Fruit fly (Drosophila melanogaster) whole organism, embryonic: ENCODE measurements around the gene miple2.

Experiments used
- Adf1 ChIP-seq: fragments of 200-800 bp; sonication (Bioruptor generic); IDR thresholded peaks from 2 replicates; pipeline ENCODE4 v1.3.6; 2022; ENCODE audit warnings: missing biosample characterization, missing genetic modification characterization
- CG11085 ChIP-seq: fragments of 200-800 bp; sonication (Bioruptor generic); IDR thresholded peaks from 2 replicates; pipeline ENCODE4 v1.3.6; 2022; ENCODE audit warnings: missing biosample characterization, missing genetic modification characterization
- CG11560 ChIP-seq: fragments of 200-800 bp; sonication (Bioruptor generic); IDR thresholded peaks from 3 replicates; pipeline ENCODE4 v1.3.6; 2022; ENCODE audit warnings: missing biosample characterization, missing genetic modification characterization
- CG13123 ChIP-seq: fragments of 200-800 bp; sonication (Bioruptor generic); optimal IDR thresholded peaks from 2 replicates; lab custom pipeline; 2016; ENCODE audit warnings: missing biosample characterization, missing genetic modification characterization
- CG13424 ChIP-seq: fragments of 200-800 bp; sonication (Bioruptor generic); optimal IDR thresholded peaks from 2 replicates; lab custom pipeline; 2019; ENCODE audit warnings: missing biosample characterization, mild to moderate bottlenecking, missing genetic modification characterization, moderate library complexity
- CG16779 ChIP-seq: fragments of 200-800 bp; sonication (Bioruptor generic); IDR thresholded peaks from 2 replicates; pipeline ENCODE4 v1.3.6; 2022; ENCODE audit warnings: missing biosample characterization, missing genetic modification characterization
- CG16815 ChIP-seq: fragments of 200-800 bp; sonication (Bioruptor generic); optimal IDR thresholded peaks from 3 replicates; lab custom pipeline; 2017; ENCODE audit warnings: missing biosample characterization, mild to moderate bottlenecking, missing genetic modification characterization
- CG17912 ChIP-seq: fragments of 200-800 bp; sonication (Bioruptor generic); optimal IDR thresholded peaks from 2 replicates; lab custom pipeline; 2018; ENCODE audit warnings: missing biosample characterization, mild to moderate bottlenecking, missing genetic modification characterization
- CG3281 ChIP-seq: fragments of 200-800 bp; sonication (Bioruptor generic); optimal IDR thresholded peaks from 3 replicates; lab custom pipeline; 2017; ENCODE audit warnings: missing biosample characterization, mild to moderate bottlenecking, missing genetic modification characterization
- CG4617 ChIP-seq: fragments of 200-800 bp; sonication (Bioruptor generic); optimal IDR thresholded peaks from 3 replicates; lab custom pipeline; 2016; ENCODE audit warnings: missing biosample characterization, missing genetic modification characterization, borderline replicate concordance
- CG4854 ChIP-seq: fragments of 200-800 bp; sonication (Bioruptor generic); optimal IDR thresholded peaks from 2 replicates; lab custom pipeline; 2016; ENCODE audit warnings: missing biosample characterization, missing genetic modification characterization, inconsistent platforms
- CG5180 ChIP-seq: fragments of 200-800 bp; sonication (Bioruptor generic); optimal IDR thresholded peaks from 3 replicates; lab custom pipeline; 2017; ENCODE audit warnings: missing biosample characterization, missing genetic modification characterization, mild to moderate bottlenecking, moderate library complexity, missing genetic modification reagents
- CG6689 ChIP-seq: fragments of 200-800 bp; sonication (Bioruptor generic); IDR thresholded peaks from 2 replicates; pipeline ENCODE4 v1.3.6; 2022; ENCODE audit warnings: missing biosample characterization, missing genetic modification characterization
- CG8281 ChIP-seq: fragments of 200-800 bp; sonication (Bioruptor generic); optimal IDR thresholded peaks from 2 replicates; lab custom pipeline; 2018; ENCODE audit warnings: missing biosample characterization, mild to moderate bottlenecking, missing genetic modification characterization, moderate library complexity
- CG8290 ChIP-seq, 3 experiments: fragments of 200-800 bp; sonication (Bioruptor generic); optimal IDR thresholded peaks; 2 replicates each; lab custom pipeline; 2016 to 2019; ENCODE audit warnings: missing biosample characterization in 3 of 3, missing genetic modification characterization in 3 of 3, mild to moderate bottlenecking in 2 of 3, moderate library complexity in 1 of 3
- CG8388 ChIP-seq: fragments of 200-800 bp; sonication (Bioruptor generic); optimal IDR thresholded peaks from 2 replicates; lab custom pipeline; 2019; ENCODE audit warnings: missing biosample characterization, mild to moderate bottlenecking, missing genetic modification characterization, moderate library complexity
- CG9215 ChIP-seq: fragments of 200-800 bp; sonication (Bioruptor generic); IDR thresholded peaks from 2 replicates; pipeline ENCODE4 v1.3.6; 2022; ENCODE audit warnings: missing biosample characterization, missing genetic modification characterization
- CTCF ChIP-seq: fragments of 200-800 bp; sonication (Bioruptor generic); optimal IDR thresholded peaks from 2 replicates; lab custom pipeline; 2017; ENCODE audit warnings: missing biosample characterization, mild to moderate bottlenecking, missing genetic modification characterization, moderate library complexity
- CrebB ChIP-seq: fragments of 200-800 bp; sonication (Bioruptor generic); optimal IDR thresholded peaks from 3 replicates; lab custom pipeline; 2018; ENCODE audit warnings: missing biosample characterization, mild to moderate bottlenecking, missing genetic modification characterization
- Dbx ChIP-seq: fragments of 200-800 bp; sonication (Bioruptor generic); IDR thresholded peaks from 3 replicates; pipeline ENCODE4 v1.3.6; 2022; ENCODE audit warnings: missing biosample characterization, missing genetic modification characterization
- Gug ChIP-seq: fragments of 200-800 bp; sonication (Bioruptor generic); IDR thresholded peaks from 4 replicates; pipeline ENCODE4 v1.3.6; 2022; ENCODE audit warnings: missing biosample characterization, missing genetic modification characterization
- HLH4C ChIP-seq: fragments of 200-800 bp; sonication (Bioruptor generic); IDR thresholded peaks from 3 replicates; pipeline ENCODE4 v1.3.6; 2022; ENCODE audit warnings: missing biosample characterization, missing genetic modification characterization; ENCODE audit not compliant: partially characterized antibody
- Mad ChIP-seq: fragments of 200-800 bp; sonication (Bioruptor generic); optimal IDR thresholded peaks from 2 replicates; lab custom pipeline; 2016; ENCODE audit warnings: missing biosample characterization, missing genetic modification characterization
- Max ChIP-seq: fragments of 200-800 bp; sonication (Bioruptor generic); optimal IDR thresholded peaks from 2 replicates; lab custom pipeline; 2016; ENCODE audit warnings: missing biosample characterization, mild to moderate bottlenecking, missing genetic modification characterization
- NC2β ChIP-seq: fragments of 200-800 bp; sonication (Bioruptor generic); optimal IDR thresholded peaks from 2 replicates; lab custom pipeline; 2016; ENCODE audit warnings: missing biosample characterization, missing genetic modification characterization
- Nf-YC ChIP-seq: fragments of 200-800 bp; optimal IDR thresholded peaks from 3 replicates; lab custom pipeline; 2019; ENCODE audit warnings: missing biosample characterization, mild to moderate bottlenecking, missing genetic modification characterization, moderate library complexity
- Optix ChIP-seq: fragments of 200-800 bp; sonication (Bioruptor generic); IDR thresholded peaks from 3 replicates; pipeline ENCODE4 v1.3.6; 2022; ENCODE audit warnings: missing biosample characterization, missing genetic modification characterization
- Six4 ChIP-seq: fragments of 200-800 bp; sonication (Bioruptor generic); optimal IDR thresholded peaks from 2 replicates; lab custom pipeline; 2016; ENCODE audit warnings: missing biosample characterization, missing genetic modification characterization
- Usf ChIP-seq: fragments of 200-800 bp; sonication (Bioruptor generic); optimal IDR thresholded peaks from 2 replicates; lab custom pipeline; 2017; ENCODE audit warnings: missing genotype, missing biosample characterization, missing genetic modification characterization
- chinmo ChIP-seq: fragments of 200-800 bp; sonication (Bioruptor generic); IDR thresholded peaks from 4 replicates; pipeline ENCODE4 v1.3.6; 2022; ENCODE audit warnings: missing biosample characterization, missing genetic modification characterization; ENCODE audit not compliant: partially characterized antibody
- dpn ChIP-seq, 2 experiments: fragments of 200-800 bp; sonication (Bioruptor generic); optimal IDR thresholded peaks; 3 replicates each; lab custom pipeline; 2016; ENCODE audit warnings: missing biosample characterization in 2 of 2, missing genetic modification characterization in 2 of 2
- emc ChIP-seq: fragments of 200-800 bp; sonication (Bioruptor generic); optimal IDR thresholded peaks from 2 replicates; lab custom pipeline; 2016; ENCODE audit warnings: missing biosample characterization, missing genetic modification characterization
- ems ChIP-seq: fragments of 200-800 bp; sonication (Bioruptor generic); optimal IDR thresholded peaks from 3 replicates; lab custom pipeline; 2016; ENCODE audit warnings: missing biosample characterization, missing genetic modification characterization
- hbn ChIP-seq: fragments of 200-800 bp; sonication (Bioruptor generic); IDR thresholded peaks from 2 replicates; pipeline ENCODE4 v1.3.6; 2022; ENCODE audit warnings: missing biosample characterization, missing genetic modification characterization; ENCODE audit not compliant: partially characterized antibody
- hkb ChIP-seq, 2 experiments: fragments of 200-800 bp in 1 of 2; fragments of >200 bp in 1 of 2; sonication (Bioruptor generic) in 1 of 2; IDR thresholded peaks in 1 of 2; optimal IDR thresholded peaks in 1 of 2; 2 replicates each; pipeline versions ENCODE4 v1.3.6 to Lab custom; 2017 to 2022; ENCODE audit warnings: missing biosample characterization in 1 of 2, missing genetic modification characterization in 1 of 2
- lmd ChIP-seq: fragments of 200-800 bp; sonication (Bioruptor generic); IDR thresholded peaks from 2 replicates; pipeline ENCODE4 v1.3.6; 2022; ENCODE audit warnings: missing biosample characterization, missing genetic modification characterization
- lov ChIP-seq, 2 experiments: fragments of 200-800 bp in 1 of 2; fragments of >200 bp in 1 of 2; sonication (Bioruptor generic) in 1 of 2; IDR thresholded peaks in 1 of 2; optimal IDR thresholded peaks in 1 of 2; 2 replicates in 1 of 2; 3 replicates in 1 of 2; pipeline versions ENCODE4 v1.3.6 to Lab custom; 2017 to 2022; ENCODE audit warnings: missing biosample characterization in 1 of 2, missing genetic modification characterization in 1 of 2
- mam ChIP-seq: fragments of 200-800 bp; sonication (Bioruptor generic); optimal IDR thresholded peaks from 3 replicates; lab custom pipeline; 2016; ENCODE audit warnings: missing biosample characterization, missing genetic modification characterization
- nerfin-1 ChIP-seq: fragments of 200-800 bp; sonication (Bioruptor generic); optimal IDR thresholded peaks from 3 replicates; lab custom pipeline; 2019; ENCODE audit warnings: missing biosample characterization, mild to moderate bottlenecking, missing genetic modification characterization, moderate library complexity
- nmo ChIP-seq: fragments of 200-800 bp; sonication (Bioruptor generic); optimal IDR thresholded peaks from 2 replicates; lab custom pipeline; 2018; ENCODE audit warnings: missing biosample characterization, mild to moderate bottlenecking, missing genetic modification characterization, moderate library complexity
- org-1 ChIP-seq: fragments of 200-800 bp; sonication (Bioruptor generic); optimal IDR thresholded peaks from 2 replicates; lab custom pipeline; 2017; ENCODE audit warnings: missing biosample characterization, missing genetic modification characterization
- pan ChIP-seq, 4 experiments: fragments of >200 bp in 3 of 4; fragments of 200-800 bp in 1 of 4; sonication (Bioruptor generic) in 1 of 4; optimal IDR thresholded peaks in 3 of 4; IDR thresholded peaks in 1 of 4; 2 replicates each; pipeline versions ENCODE4 v1.3.6 to Lab custom; 2017 to 2022; ENCODE audit warnings: missing biosample characterization in 2 of 4, missing genetic modification characterization in 2 of 4, mixed read lengths in 1 of 4
- pb ChIP-seq: fragments of 200-800 bp; sonication (Bioruptor generic); optimal IDR thresholded peaks from 3 replicates; lab custom pipeline; 2016; ENCODE audit warnings: missing biosample characterization, missing genetic modification characterization
- ro ChIP-seq: fragments of 200-800 bp; sonication (Bioruptor generic); IDR thresholded peaks from 2 replicates; pipeline ENCODE4 v1.3.6; 2022; ENCODE audit warnings: missing biosample characterization, missing genetic modification characterization
- sr ChIP-seq: fragments of 200-800 bp; sonication (Bioruptor generic); IDR thresholded peaks from 3 replicates; pipeline ENCODE4 v1.3.6; 2022; ENCODE audit warnings: missing biosample characterization, missing genetic modification characterization
- tin ChIP-seq: fragments of 200-800 bp; sonication (Bioruptor generic); optimal IDR thresholded peaks from 3 replicates; lab custom pipeline; 2016; ENCODE audit warnings: missing biosample characterization, missing genetic modification characterization
- z ChIP-seq: fragments of 200-800 bp; sonication (Bioruptor generic); IDR thresholded peaks from 3 replicates; pipeline ENCODE4 v1.3.6; 2022; ENCODE audit warnings: missing biosample characterization, missing genetic modification characterization

The miple2 gene

DNA sequence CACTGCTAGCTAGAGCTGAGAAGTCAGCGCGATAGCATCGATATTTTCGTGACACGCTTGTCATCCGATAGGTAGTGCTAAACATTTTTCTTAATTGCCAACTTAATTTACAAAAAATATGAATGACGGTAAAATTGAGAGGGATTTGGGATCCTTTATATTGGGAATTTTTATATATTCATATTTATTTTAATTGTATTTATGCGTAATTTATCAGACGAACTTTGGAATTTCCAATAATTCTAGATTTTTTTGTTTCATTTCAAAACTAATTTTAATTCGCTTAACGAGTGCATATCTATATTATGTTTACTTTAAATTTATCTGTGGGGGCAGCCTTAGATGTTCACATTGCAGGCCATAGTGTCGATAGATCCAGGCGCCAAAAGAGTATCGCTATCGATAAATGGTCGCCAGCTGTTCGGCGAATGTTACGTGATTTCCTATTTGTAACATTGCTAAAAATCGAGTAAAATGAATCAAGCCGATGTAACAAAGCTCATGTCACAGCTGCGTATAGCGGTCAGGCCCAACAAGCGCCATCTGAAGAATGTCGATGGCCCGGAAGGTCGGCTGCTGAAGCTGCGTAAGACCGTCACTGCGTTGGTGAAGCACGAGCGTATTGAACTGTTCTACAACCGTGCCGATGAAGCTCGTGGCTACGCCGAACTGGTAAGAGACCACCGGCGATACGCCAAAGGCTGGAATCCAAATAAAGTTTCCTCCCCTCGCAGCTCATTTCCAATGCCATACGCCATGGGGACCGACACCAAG is 6.4 kb upstream of the miple2 start, which contains the start of the genes Tudor-SN and mRpL17 (continued):
- peak; percentile 71 for TF ChIP-seq Dbx (GFP tag; lab: Robert Waterston, UW)
- TF ChIP-seq CTCF (GFP tag; lab: Kevin White, UChicago), result peak; percentile 6
- TF ChIP-seq CG8281 (tag; lab: Kevin White, UChicago), result no peak
- 0 out of 2 replicates have a peak, but pooled peaks have one; percentile 33 for TF ChIP-seq CG16779 (GFP tag; lab: Robert Waterston, UW)
- no peak for TF ChIP-seq lov (optimal IDR thresholded peaks at IDR 0.05; lab: Kevin White, UChicago)
- no peak for TF ChIP-seq lov (GFP tag; IDR thresholded peaks at IDR 0.05; lab: Robert Waterston, UW)
- peak; percentile 37 for TF ChIP-seq Six4 (GFP tag; lab: Kevin White, UChicago)
- no peak for TF ChIP-seq org-1 (GFP tag; lab: Kevin White, UChicago)
- no peak for TF ChIP-seq emc (GFP tag; lab: Kevin White, UChicago)
- TF ChIP-seq CG4854 (GFP tag; lab: Kevin White, UChicago), result peak; percentile 12
- TF ChIP-seq Max, result peak; percentile 52
- peak; percentile 52; the same call in 1 of the 2 replicates for TF ChIP-seq CG11085 (GFP tag; lab: Robert Waterston, UW)
- peak; percentile 98 for TF ChIP-seq HLH4C (GFP tag; lab: Robert Waterston, UW)
- TF ChIP-seq CG16815 (GFP tag; lab: Kevin White, UChicago), result peak; percentile 8
- peak; percentile 32 for TF ChIP-seq ems (GFP tag; lab: Kevin White, UChicago)
- TF ChIP-seq nmo, result peak; percentile 63
- TF ChIP-seq Nf-YC (tag; lab: Kevin White, UChicago), result peak; percentile 57
- TF ChIP-seq pan (optimal IDR thresholded peaks at IDR 0.05; lab: Kevin White, UChicago), result no peak
- TF ChIP-seq pan (GFP tag; optimal IDR thresholded peaks at IDR 0.05 in 1 of 2, IDR thresholded peaks at IDR 0.05 in 1 of 2), result peak in 1 of 2 experiments; percentile 27
- 0 out of 2 replicates have a peak, but pooled peaks have one; percentile 7 for TF ChIP-seq CG6689 (GFP tag; lab: Robert Waterston, UW)
- no peak for TF ChIP-seq z
- TF ChIP-seq Usf, result no peak
- TF ChIP-seq CrebB, result no peak
- peak; percentile 31 for TF ChIP-seq CG3281 (GFP tag; lab: Kevin White, UChicago)
- peak; percentile 85 for TF ChIP-seq hbn
- peak; percentile 54; the same call in 1 of the 4 replicates for TF ChIP-seq Gug (GFP tag; lab: Robert Waterston, UW)
- TF ChIP-seq CG8388, result peak; percentile 9
- peak; percentile 92; the same call in 2 of the 4 replicates for TF ChIP-seq chinmo (GFP tag; lab: Robert Waterston, UW)
- TF ChIP-seq lmd (GFP tag; lab: Robert Waterston, UW), result no peak; the same call in 1 of the 2 replicates
- TF ChIP-seq CG13424 (tag; lab: Kevin White, UChicago), result peak; percentile 55
- TF ChIP-seq pb (GFP tag; lab: Kevin White, UChicago), result no peak
- TF ChIP-seq ro (GFP tag; lab: Robert Waterston, UW), result no peak
- peak; percentile 30 for TF ChIP-seq tin (GFP tag; lab: Kevin White, UChicago)
- TF ChIP-seq CG17912 (GFP tag; lab: Kevin White, UChicago), result no peak
- TF ChIP-seq Adf1, result peak; percentile 14; the same call in 1 of the 2 replicates
- TF ChIP-seq sr (GFP tag; lab: Robert Waterston, UW), result no peak
- peak; percentile 52 for TF ChIP-seq CG13123 (GFP tag; lab: Kevin White, UChicago)
- TF ChIP-seq CG11560 (tag; lab: Robert Waterston, UW), result no peak
- no peak for TF ChIP-seq Mad
- TF ChIP-seq CG9215 (GFP tag; lab: Robert Waterston, UW), result peak; percentile 32; the same call in 1 of the 2 replicates
- peak; percentile 6 for TF ChIP-seq NC2β (GFP tag; lab: Kevin White, UChicago)
- no peak for TF ChIP-seq CG5180
- no peak for TF ChIP-seq CG4617
- peak; percentile 47 for TF ChIP-seq mam (GFP tag; lab: Kevin White, UChicago)
- TF ChIP-seq Optix (GFP tag; lab: Robert Waterston, UW), result no peak
- peak; percentile 37 for TF ChIP-seq nerfin-1 (tag; lab: Kevin White, UChicago)
- peak; percentile 21 for TF ChIP-seq CG8290 (GFP tag; optimal IDR thresholded peaks at IDR 0.05; lab: Kevin White, UChicago)
- TF ChIP-seq CG8290 (tag; optimal IDR thresholded peaks at IDR 0.05; lab: Kevin White, UChicago), result peak in 1 of 2 experiments; percentile 35
- TF ChIP-seq hkb (optimal IDR thresholded peaks at IDR 0.05; lab: Kevin White, UChicago), result no peak
- no peak for TF ChIP-seq hkb (GFP tag; IDR thresholded peaks at IDR 0.05; lab: Robert Waterston, UW)
- TF ChIP-seq dpn (GFP tag; optimal IDR thresholded peaks at IDR 0.05; lab: Kevin White, UChicago), result peak; percentile 7 to 37
